Fruit fly (Drosophila melanogaster) whole organism, embryonic: ENCODE measurements around the gene CG43088.

ENCODE experiments used
- Awh ChIP-seq: fragments of 200-800 bp; sonication (Bioruptor generic); IDR thresholded peaks from 2 replicates; pipeline ENCODE4, ENCODE4 v1.3.6; 2022; ENCODE audit warnings: missing biosample characterization, missing genetic modification characterization
- B-H2 ChIP-seq: fragments of 200-800 bp; sonication (Bioruptor generic); optimal IDR thresholded peaks from 2 replicates; lab custom pipeline; 2018; ENCODE audit warnings: missing biosample characterization, mild to moderate bottlenecking, missing genetic modification characterization
- CG11093 ChIP-seq: fragments of 200-800 bp; sonication (Bioruptor generic); IDR thresholded peaks from 3 replicates; pipeline ENCODE4 v1.3.6; 2022; ENCODE audit warnings: missing biosample characterization, missing genetic modification characterization
- CG11504 ChIP-seq: fragments of 200-800 bp; sonication (Bioruptor generic); optimal IDR thresholded peaks from 3 replicates; lab custom pipeline; 2019; ENCODE audit warnings: missing biosample characterization, mild to moderate bottlenecking, missing genetic modification characterization, moderate library complexity
- CG12769 ChIP-seq: fragments of 200-800 bp; sonication (Bioruptor generic); optimal IDR thresholded peaks from 2 replicates; lab custom pipeline; 2019; ENCODE audit warnings: missing biosample characterization, mild to moderate bottlenecking, missing genetic modification characterization, moderate library complexity
- CG15514 ChIP-seq: fragments of 200-800 bp; sonication (Bioruptor generic); optimal IDR thresholded peaks from 3 replicates; lab custom pipeline; 2017; ENCODE audit warnings: missing biosample characterization, missing genetic modification characterization, mild to moderate bottlenecking, moderate library complexity, missing genetic modification reagents
- CG17328 ChIP-seq: fragments of 200-800 bp; sonication (Bioruptor generic); IDR thresholded peaks from 2 replicates; pipeline ENCODE4 v1.3.6; 2022; ENCODE audit warnings: missing biosample characterization, missing genetic modification characterization
- CG2120 ChIP-seq: fragments of 200-800 bp; sonication (Bioruptor generic); optimal IDR thresholded peaks from 3 replicates; lab custom pipeline; 2016; ENCODE audit warnings: missing biosample characterization, missing genetic modification characterization
- CG2202 ChIP-seq: fragments of 200-800 bp; sonication (Bioruptor generic); optimal IDR thresholded peaks from 2 replicates; lab custom pipeline; 2018; ENCODE audit warnings: missing biosample characterization, mild to moderate bottlenecking, missing genetic modification characterization
- CG3726 ChIP-seq: fragments of 200-800 bp; sonication (Bioruptor generic); IDR thresholded peaks from 3 replicates; pipeline ENCODE4, ENCODE4 v1.3.6; 2022; ENCODE audit warnings: missing biosample characterization, missing genetic modification characterization
- CG4404 ChIP-seq: fragments of 200-800 bp; sonication (Bioruptor generic); IDR thresholded peaks from 2 replicates; pipeline ENCODE4 v1.3.6; 2022; ENCODE audit warnings: missing biosample characterization, missing genetic modification characterization
- CG4820 ChIP-seq: fragments of 200-800 bp; sonication (Bioruptor generic); optimal IDR thresholded peaks from 3 replicates; lab custom pipeline; 2016; ENCODE audit warnings: missing biosample characterization, missing genetic modification characterization
- CG6689 ChIP-seq: fragments of 200-800 bp; sonication (Bioruptor generic); IDR thresholded peaks from 2 replicates; pipeline ENCODE4 v1.3.6; 2022; ENCODE audit warnings: missing biosample characterization, missing genetic modification characterization
- CG7271 ChIP-seq: fragments of 200-800 bp; sonication (Bioruptor generic); optimal IDR thresholded peaks from 2 replicates; lab custom pipeline; 2018; ENCODE audit warnings: missing biosample characterization, mild to moderate bottlenecking, missing genetic modification characterization, moderate library complexity
- CG7745 ChIP-seq: fragments of 200-800 bp; sonication (Bioruptor generic); optimal IDR thresholded peaks from 2 replicates; lab custom pipeline; 2018; ENCODE audit warnings: missing biosample characterization, mild to moderate bottlenecking, missing genetic modification characterization, moderate library complexity
- CG9817 ChIP-seq: fragments of 200-800 bp; sonication (Bioruptor generic); optimal IDR thresholded peaks from 2 replicates; lab custom pipeline; 2018; ENCODE audit warnings: missing biosample characterization, mild to moderate bottlenecking, missing genetic modification characterization, moderate library complexity
- Camta ChIP-seq: fragments of 200-800 bp; sonication (Bioruptor generic); optimal IDR thresholded peaks from 2 replicates; lab custom pipeline; 2016; ENCODE audit warnings: missing biosample characterization, missing genetic modification characterization
- CoRest ChIP-seq: fragments of 200-800 bp; sonication (Bioruptor generic); optimal IDR thresholded peaks from 3 replicates; lab custom pipeline; 2018; ENCODE audit warnings: missing biosample characterization, mild to moderate bottlenecking, missing genetic modification characterization, moderate library complexity
- Dad ChIP-seq: fragments of 200-800 bp; sonication (Bioruptor generic); optimal IDR thresholded peaks from 3 replicates; lab custom pipeline; 2016; ENCODE audit warnings: missing biosample characterization, missing genetic modification characterization
- Deaf1 ChIP-seq: fragments of 200-800 bp; optimal IDR thresholded peaks from 3 replicates; lab custom pipeline; 2019; ENCODE audit warnings: missing biosample characterization, mild to moderate bottlenecking, missing genetic modification characterization, moderate library complexity
- Dp ChIP-seq: fragments of 200-800 bp; sonication (Bioruptor generic); optimal IDR thresholded peaks from 2 replicates; lab custom pipeline; 2018; ENCODE audit warnings: missing biosample characterization, mild to moderate bottlenecking, missing genetic modification characterization, moderate library complexity
- E2f2 ChIP-seq: fragments of 200-800 bp; sonication (Bioruptor generic); IDR thresholded peaks from 2 replicates; pipeline ENCODE4 v1.3.6; 2022; ENCODE audit warnings: missing biosample characterization, missing genetic modification characterization
- ERR ChIP-seq: fragments of 200-800 bp; sonication (Bioruptor generic); optimal IDR thresholded peaks from 2 replicates; lab custom pipeline; 2016; ENCODE audit warnings: missing biosample characterization, missing genetic modification characterization
- H15 ChIP-seq: fragments of 200-800 bp; sonication (Bioruptor generic); IDR thresholded peaks from 3 replicates; pipeline ENCODE4 v1.3.6; 2022; ENCODE audit warnings: missing biosample characterization, missing genetic modification characterization
- HLH3B ChIP-seq: fragments of 200-800 bp; sonication (Bioruptor generic); IDR thresholded peaks from 2 replicates; pipeline ENCODE4 v1.3.6; 2022; ENCODE audit warnings: missing biosample characterization, missing genetic modification characterization
- Hr3 ChIP-seq: fragments of 200-800 bp; sonication (Bioruptor generic); optimal IDR thresholded peaks from 3 replicates; lab custom pipeline; 2016; ENCODE audit warnings: missing biosample characterization, missing genetic modification characterization
- Scr ChIP-seq: fragments of 200-800 bp; sonication (Bioruptor generic); IDR thresholded peaks from 2 replicates; pipeline ENCODE4 v1.3.6; 2022; ENCODE audit warnings: missing biosample characterization, missing genetic modification characterization; ENCODE audit not compliant: partially characterized antibody
- Usf ChIP-seq: fragments of 200-800 bp; sonication (Bioruptor generic); optimal IDR thresholded peaks from 2 replicates; lab custom pipeline; 2017; ENCODE audit warnings: missing genotype, missing biosample characterization, missing genetic modification characterization
- cad ChIP-seq: fragments of >200 bp; optimal IDR thresholded peaks from 2 replicates; lab custom pipeline; 2017; ENCODE audit warnings: missing biosample characterization, missing genetic modification characterization
- croc ChIP-seq: fragments of 200-800 bp; sonication (Bioruptor generic); conservative IDR thresholded peaks from 3 replicates; pipeline ENCODE4 v1.3.6; 2022; ENCODE audit warnings: missing biosample characterization, missing genetic modification characterization
- dmrt99B ChIP-seq: fragments of 200-800 bp; sonication (Bioruptor generic); optimal IDR thresholded peaks from 2 replicates; lab custom pipeline; 2018; ENCODE audit warnings: missing biosample characterization, mild to moderate bottlenecking, missing genetic modification characterization, moderate library complexity
- exex ChIP-seq: fragments of 200-800 bp; sonication (Bioruptor generic); optimal IDR thresholded peaks from 4 replicates; lab custom pipeline; 2018; ENCODE audit warnings: missing biosample characterization, mild to moderate bottlenecking, missing genetic modification characterization, moderate library complexity
- fd96Cb ChIP-seq: fragments of 200-800 bp; sonication (Bioruptor generic); optimal IDR thresholded peaks from 2 replicates; lab custom pipeline; 2018; ENCODE audit warnings: missing biosample characterization, mild to moderate bottlenecking, missing genetic modification characterization, moderate library complexity
- grau ChIP-seq: fragments of 200-800 bp; optimal IDR thresholded peaks from 3 replicates; lab custom pipeline; 2019; ENCODE audit warnings: missing biosample characterization, mild to moderate bottlenecking, missing genetic modification characterization, moderate library complexity
- hb ChIP-seq: fragments of 200-800 bp; sonication (Bioruptor generic); IDR thresholded peaks from 3 replicates; pipeline ENCODE4 v1.3.6; 2022; ENCODE audit warnings: missing biosample characterization, missing genetic modification characterization; ENCODE audit not compliant: partially characterized antibody
- lola ChIP-seq, 3 experiments: fragments of >200 bp in 2 of 3; fragments of 200-800 bp in 1 of 3; sonication (Bioruptor generic) in 1 of 3; optimal IDR thresholded peaks; 2 replicates each; lab custom pipeline; 2017 to 2019; ENCODE audit warnings: missing biosample characterization in 3 of 3, missing genetic modification characterization in 3 of 3, mild to moderate bottlenecking in 1 of 3, moderate library complexity in 1 of 3
- mam ChIP-seq: fragments of 200-800 bp; sonication (Bioruptor generic); optimal IDR thresholded peaks from 3 replicates; lab custom pipeline; 2016; ENCODE audit warnings: missing biosample characterization, missing genetic modification characterization
- mld ChIP-seq: fragments of 200-800 bp; sonication (Bioruptor generic); IDR thresholded peaks from 3 replicates; pipeline ENCODE4 v1.3.6; 2022; ENCODE audit warnings: missing biosample characterization, missing genetic modification characterization; ENCODE audit not compliant: partially characterized antibody
- nerfin-1 ChIP-seq: fragments of 200-800 bp; sonication (Bioruptor generic); optimal IDR thresholded peaks from 3 replicates; lab custom pipeline; 2019; ENCODE audit warnings: missing biosample characterization, mild to moderate bottlenecking, missing genetic modification characterization, moderate library complexity
- rib ChIP-seq: fragments of 200-800 bp; sonication (Bioruptor generic); IDR thresholded peaks from 2 replicates; pipeline ENCODE4 v1.3.6; 2022; ENCODE audit warnings: missing biosample characterization, missing genetic modification characterization
- run ChIP-seq: fragments of 200-800 bp; sonication (Bioruptor generic); optimal IDR thresholded peaks from 3 replicates; lab custom pipeline; 2018; ENCODE audit warnings: missing biosample characterization, mild to moderate bottlenecking, missing genetic modification characterization
- sob ChIP-seq: fragments of 200-800 bp; sonication (Bioruptor generic); IDR thresholded peaks from 2 replicates; pipeline ENCODE4 v1.3.6; 2022; ENCODE audit warnings: missing biosample characterization, missing genetic modification characterization
- ssp ChIP-seq: fragments of 200-800 bp; sonication (Bioruptor generic); IDR thresholded peaks from 2 replicates; pipeline ENCODE4 v1.3.6; 2022; ENCODE audit warnings: missing biosample characterization, missing genetic modification characterization
- sug ChIP-seq: fragments of 200-800 bp; optimal IDR thresholded peaks from 2 replicates; lab custom pipeline; 2019; ENCODE audit warnings: missing biosample characterization, mild to moderate bottlenecking, missing genetic modification characterization, moderate library complexity
- tgo ChIP-seq: fragments of 200-800 bp; sonication (Bioruptor generic); IDR thresholded peaks from 3 replicates; pipeline ENCODE4 v1.3.6; 2022; ENCODE audit warnings: missing biosample characterization, missing genetic modification characterization
- tio ChIP-seq: fragments of 200-800 bp; sonication (Bioruptor generic); optimal IDR thresholded peaks from 2 replicates; lab custom pipeline; 2017; ENCODE audit warnings: missing biosample characterization, missing genetic modification characterization, inconsistent platforms
- trem ChIP-seq: fragments of 200-800 bp; optimal IDR thresholded peaks from 3 replicates; lab custom pipeline; 2019; ENCODE audit warnings: missing biosample characterization, mild to moderate bottlenecking, missing genetic modification characterization, moderate library complexity
- unpg ChIP-seq: fragments of 200-800 bp; sonication (Bioruptor generic); optimal IDR thresholded peaks from 3 replicates; lab custom pipeline; 2018; ENCODE audit warnings: missing biosample characterization, mild to moderate bottlenecking, missing genetic modification characterization, moderate library complexity
- vvl ChIP-seq: fragments of 200-800 bp; sonication (Bioruptor generic); IDR thresholded peaks from 2 replicates; pipeline ENCODE4 v1.3.6; 2022; ENCODE audit warnings: missing biosample characterization, missing genetic modification characterization
- wdn ChIP-seq: fragments of 200-800 bp; sonication (Bioruptor generic); IDR thresholded peaks from 2 replicates; pipeline ENCODE4 v1.3.6; 2022; ENCODE audit warnings: missing biosample characterization, missing genetic modification characterization
- zen ChIP-seq: fragments of 200-800 bp; sonication (Bioruptor generic); optimal IDR thresholded peaks from 3 replicates; lab custom pipeline; 2018; ENCODE audit warnings: missing biosample characterization, mild to moderate bottlenecking, missing genetic modification characterization, moderate library complexity

Gene CG43088

DNA sequence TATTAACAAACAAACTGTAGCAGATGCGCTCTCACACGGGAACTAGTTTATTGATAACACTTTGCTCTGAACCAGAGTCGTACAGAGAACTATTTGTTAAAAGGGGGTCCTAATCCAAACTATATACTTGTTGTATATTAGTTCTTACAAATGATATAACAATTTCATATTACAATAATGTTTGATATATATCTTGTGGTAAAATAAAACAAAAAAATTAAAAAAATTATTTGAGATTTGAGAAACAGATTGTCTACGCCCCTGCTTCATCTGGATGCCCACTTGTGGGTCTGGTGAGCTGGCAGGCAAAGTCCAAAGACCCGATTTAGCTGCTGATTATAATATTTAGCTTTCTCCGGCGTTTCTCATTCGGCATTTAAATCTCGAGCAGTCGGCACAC is 23.0 kb upstream of the CG43088 start, which contains the start of gene CG5321 (continued):
- TF ChIP-seq CG6689 (GFP tag; lab: Robert Waterston, UW): peak; percentile 34
- peak; percentile 17 for TF ChIP-seq sug (tag; lab: Kevin White, UChicago)
- 0 out of 2 replicates have a peak, but pooled peaks have one; percentile 15 for TF ChIP-seq sob (GFP tag; lab: Robert Waterston, UW)
- TF ChIP-seq tgo: peak; percentile 42; the same call in 1 of the 3 replicates
- no peak for TF ChIP-seq tio (GFP tag; lab: Kevin White, UChicago)
- no peak for TF ChIP-seq CG17328 (GFP tag; lab: Robert Waterston, UW)
- TF ChIP-seq CoRest (tag; lab: Kevin White, UChicago): peak; percentile 56
- TF ChIP-seq CG7745 (tag; lab: Kevin White, UChicago): no peak
- peak; percentile 54; the same call in 1 of the 2 replicates for TF ChIP-seq HLH3B (GFP tag; lab: Robert Waterston, UW)
- TF ChIP-seq ERR (GFP tag; lab: Kevin White, UChicago): no peak
- peak; percentile 43 for TF ChIP-seq CG9817 (tag; lab: Kevin White, UChicago)
- no peak for TF ChIP-seq exex (tag; lab: Kevin White, UChicago)
- peak; percentile 10 for TF ChIP-seq CG2202 (tag; lab: Kevin White, UChicago)
- TF ChIP-seq CG11093 (GFP tag; lab: Robert Waterston, UW): 0 out of 3 replicates have a peak, but pooled peaks have one; percentile 41
- peak; percentile 30 for TF ChIP-seq CG2120 (GFP tag; lab: Kevin White, UChicago)
- TF ChIP-seq CG11504 (tag; lab: Kevin White, UChicago): peak; percentile 71
- TF ChIP-seq dmrt99B: peak; percentile 66
- TF ChIP-seq zen: no peak
- TF ChIP-seq mam (GFP tag; lab: Kevin White, UChicago): no peak
- no peak for TF ChIP-seq CG4404
- peak; percentile 19 for TF ChIP-seq Hr3 (GFP tag; lab: Kevin White, UChicago)
- no peak for TF ChIP-seq hb (GFP tag; lab: Robert Waterston, UW)
- TF ChIP-seq H15 (GFP tag; lab: Robert Waterston, UW): no peak
- TF ChIP-seq Awh (GFP tag; lab: Robert Waterston, UW): 0 out of 2 replicates have a peak, but pooled peaks have one; percentile 47
- TF ChIP-seq CG12769: peak; percentile 0
- TF ChIP-seq trem (tag; lab: Kevin White, UChicago): peak; percentile 19
- TF ChIP-seq vvl: peak; percentile 64; the same call in 1 of the 2 replicates
- TF ChIP-seq croc (GFP tag; lab: Robert Waterston, UW): no peak
- TF ChIP-seq ssp (GFP tag; lab: Robert Waterston, UW): peak; percentile 29; the same call in 1 of the 2 replicates
- TF ChIP-seq grau: peak; percentile 65
- TF ChIP-seq, all 482 proteins: peak for 129

DNA sequence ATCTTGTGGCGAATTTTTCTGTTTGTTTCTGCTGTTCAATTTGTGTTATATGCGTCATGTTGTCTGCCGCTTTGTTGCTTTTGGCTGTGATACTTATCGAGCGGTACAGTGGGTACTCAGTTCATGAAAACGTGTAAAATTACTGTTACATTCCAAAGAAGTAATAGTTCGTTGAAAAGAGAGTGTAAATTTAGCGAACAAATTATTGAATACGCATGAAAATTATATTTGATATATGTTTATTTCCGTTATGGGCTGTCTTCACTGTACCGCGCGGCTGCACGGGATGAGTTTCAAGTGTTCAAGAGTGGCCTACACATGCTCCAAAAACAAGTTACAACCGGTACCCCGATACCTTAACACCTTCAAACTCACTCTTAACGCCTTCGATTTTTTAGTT is 13.1 kb upstream of the CG43088 start:
- TF ChIP-seq CG7271 (tag; lab: Kevin White, UChicago) (no peak), Camta (peak; percentile 40), lola (GFP tag; optimal IDR thresholded peaks at IDR 0.05; lab: Kevin White, UChicago) (peak in 1 of 3 experiments; percentile 26), CG15514 (peak; percentile 11), fd96Cb (tag; lab: Kevin White, UChicago) (peak; percentile 76), grau (peak; percentile 88), Deaf1 (tag; lab: Kevin White, UChicago) (peak; percentile 10), wdn (GFP tag; lab: Robert Waterston, UW) (no peak), mld (GFP tag; lab: Robert Waterston, UW) (no peak), rib (no peak), Usf (GFP tag; lab: Kevin White, UChicago) (no peak), cad (GFP tag; lab: Kevin White, UChicago) (no peak), nerfin-1 (tag; lab: Kevin White, UChicago) (peak; percentile 66), run (peak; percentile 21), Dp (GFP tag; lab: Kevin White, UChicago) (no peak), CG3726 (GFP tag; lab: Robert Waterston, UW) (0 out of 3 replicates have a peak, but pooled peaks have one; percentile 61), unpg (GFP tag; lab: Kevin White, UChicago) (peak; percentile 83), Dad (no peak), B-H2 (GFP tag; lab: Kevin White, UChicago) (no peak), CG4820 (peak; percentile 74), E2f2 (GFP tag; lab: Robert Waterston, UW) (peak; percentile 46; the same call in 1 of the 2 replicates), Scr (GFP tag; lab: Robert Waterston, UW) (no peak)
